Fruit fly (Drosophila melanogaster) whole organism, prepupa: ENCODE data around the gene St2.

Source experiments
- CG6854 ChIP-seq: fragments of 200-800 bp; sonication (Bioruptor generic); optimal IDR thresholded peaks from 2 replicates; lab custom pipeline; 2017; ENCODE audit warnings: missing biosample characterization, mild to moderate bottlenecking, missing genetic modification characterization
- fd59A ChIP-seq: fragments of 200-800 bp; sonication (Bioruptor generic); optimal IDR thresholded peaks from 2 replicates; lab custom pipeline; 2017; ENCODE audit warnings: missing biosample characterization, mild to moderate bottlenecking, missing genetic modification characterization, missing genetic modification reagents

DNA sequence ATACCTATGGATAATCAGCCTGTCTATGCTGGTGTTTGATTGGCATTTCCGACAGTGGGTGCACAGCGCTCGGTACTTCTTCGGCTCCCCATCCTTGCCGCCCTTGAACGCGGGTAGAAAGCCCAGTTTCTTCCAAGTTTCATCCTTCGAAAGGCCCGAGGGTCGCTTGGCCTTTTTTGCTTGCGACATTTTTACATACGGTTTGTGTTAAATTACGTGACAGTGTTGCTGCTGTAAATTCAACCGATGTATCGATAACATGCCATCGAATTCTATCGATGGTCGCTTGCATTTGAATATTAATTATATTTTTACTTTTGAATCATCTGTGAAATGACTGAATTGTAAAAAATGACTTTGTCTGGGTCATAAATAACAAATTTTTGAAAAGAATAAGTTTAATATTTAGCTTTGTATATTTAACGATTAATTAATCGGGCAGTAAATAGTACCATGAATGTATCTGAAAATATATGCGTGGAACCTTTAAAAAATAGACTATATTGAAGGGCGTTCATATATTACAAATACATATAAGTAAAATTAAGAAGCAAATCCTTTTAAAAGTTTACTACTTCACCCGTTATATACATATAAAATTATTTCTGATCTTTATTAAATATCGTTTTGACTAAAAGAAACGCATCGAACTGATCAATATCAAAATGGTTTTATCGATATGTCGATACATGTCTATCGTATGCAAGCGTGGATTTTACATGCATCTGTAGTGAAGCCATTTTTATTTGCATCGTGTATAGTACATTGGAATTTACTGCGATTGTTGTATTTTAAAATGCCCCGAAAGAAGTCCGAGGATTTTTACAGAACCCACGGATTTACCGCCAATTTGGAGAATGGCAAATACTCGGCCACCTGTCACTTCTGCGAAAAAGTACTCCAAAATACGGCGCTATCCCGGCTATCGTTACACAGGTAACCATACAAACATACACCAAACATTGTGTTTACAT lies 6.9 kb downstream of the St2 start, which contains the start of the genes Ibf2 and Ibf1:
- TF ChIP-seq fd59A (GFP tag; lab: Kevin White, UChicago) (no peak), CG6854 (no peak)
